Worm (Caenorhabditis elegans) whole organism, L1 larva: ENCODE data around the gene F56F10.2.

Source experiments
- C34B4.2 ChIP-seq: sonication (generic microtip); optimal IDR thresholded peaks from 2 replicates; lab custom pipeline; 2017; ENCODE audit warnings: mild to moderate bottlenecking, missing genetic modification characterization, missing compliant biosample characterization
- aly-2 ChIP-seq: fragments of 150-350 bp; optimal IDR thresholded peaks from 2 replicates; lab custom pipeline; 2014; ENCODE audit warnings: missing biosample characterization, missing genetic modification characterization
- ama-1 ChIP-seq: fragments of 150-350 bp; optimal IDR thresholded peaks from 2 replicates; lab custom pipeline; 2014
- ceh-63 ChIP-seq: fragments of 200-800 bp; sonication (Bioruptor generic); optimal IDR thresholded peaks from 2 replicates; lab custom pipeline; 2018; ENCODE audit warnings: mild to moderate bottlenecking, missing genetic modification characterization, missing compliant biosample characterization
- ceh-8 ChIP-seq: fragments of 200-800 bp; sonication (Bioruptor generic); optimal IDR thresholded peaks from 2 replicates; lab custom pipeline; 2018; ENCODE audit warnings: mild to moderate bottlenecking, missing genetic modification characterization, moderate library complexity, missing compliant biosample characterization
- ceh-82 ChIP-seq, 3 experiments: fragments of 150-350 bp in 1 of 3; sonication (generic microtip) in 2 of 3; optimal IDR thresholded peaks; 2 replicates each; lab custom pipeline; 2014 to 2017; ENCODE audit warnings: missing biosample characterization in 3 of 3, missing genetic modification characterization in 3 of 3
- dpl-1 ChIP-seq, 3 experiments: fragments of 150-350 bp in 2 of 3; sonication (generic microtip) in 1 of 3; optimal IDR thresholded peaks; 2 replicates each; lab custom pipeline; 2014 to 2017; ENCODE audit warnings: missing biosample characterization in 3 of 3, missing genetic modification characterization in 3 of 3, missing genetic modification reagents in 3 of 3
- egl-13 ChIP-seq: sonication (generic microtip); optimal IDR thresholded peaks from 2 replicates; lab custom pipeline; 2016; ENCODE audit warnings: missing genotype, missing genetic modification reagents, missing genetic modification characterization, missing compliant biosample characterization
- egl-27 ChIP-seq, 2 experiments: fragments of 150-350 bp in 1 of 2; sonication (generic microtip); optimal IDR thresholded peaks; 3 replicates each; lab custom pipeline; 2017 to 2018; ENCODE audit warnings: missing biosample characterization in 2 of 2, missing genetic modification characterization in 2 of 2, missing genetic modification reagents in 2 of 2
- ets-5 ChIP-seq: fragments of 200-800 bp; sonication (Bioruptor generic); IDR thresholded peaks from 2 replicates; pipeline ENCODE4 v1.3.6; 2022; ENCODE audit warnings: missing genetic modification characterization, missing compliant biosample characterization
- fkh-4 ChIP-seq: sonication (generic microtip); optimal IDR thresholded peaks from 2 replicates; lab custom pipeline; 2016; ENCODE audit warnings: missing compliant biosample characterization, missing genetic modification characterization, borderline replicate concordance
- fos-1 ChIP-seq: fragments of 150-350 bp; optimal IDR thresholded peaks from 2 replicates; lab custom pipeline; 2014; ENCODE audit warnings: missing biosample characterization, missing genetic modification characterization
- grh-1 ChIP-seq: fragments of 200-800 bp; sonication (Bioruptor generic); IDR thresholded peaks from 2 replicates; pipeline ENCODE4 v1.3.6; 2022; ENCODE audit warnings: missing genetic modification reagents, missing genetic modification characterization, missing compliant biosample characterization
- hlh-17 ChIP-seq: fragments of 200-800 bp; sonication (Bioruptor generic); optimal IDR thresholded peaks from 2 replicates; lab custom pipeline; 2018; ENCODE audit warnings: missing genetic modification characterization, mild to moderate bottlenecking, missing compliant biosample characterization, moderate library complexity, borderline replicate concordance
- hpl-2 ChIP-seq: fragments of 150-350 bp; optimal IDR thresholded peaks from 2 replicates; lab custom pipeline; 2014; ENCODE audit warnings: missing biosample characterization, missing genetic modification reagents, missing genetic modification characterization
- irx-1 ChIP-seq: sonication (generic microtip); optimal IDR thresholded peaks from 2 replicates; lab custom pipeline; 2016; ENCODE audit warnings: missing genetic modification characterization, missing compliant biosample characterization
- lin-13 ChIP-seq: fragments of 150-350 bp; optimal IDR thresholded peaks from 2 replicates; lab custom pipeline; 2014; ENCODE audit warnings: missing biosample characterization, missing genetic modification reagents, missing genetic modification characterization
- lin-14 ChIP-seq: fragments of 200-800 bp; sonication (Bioruptor generic); optimal IDR thresholded peaks from 2 replicates; lab custom pipeline; 2018; ENCODE audit warnings: mild to moderate bottlenecking, missing genetic modification characterization, moderate library complexity, missing compliant biosample characterization
- lin-15B ChIP-seq: fragments of 150-350 bp; sonication (generic microtip); optimal IDR thresholded peaks from 3 replicates; lab custom pipeline; 2014; ENCODE audit warnings: missing biosample characterization, missing genetic modification characterization
- mab-9 ChIP-seq: fragments of 200-800 bp; sonication (Bioruptor generic); IDR thresholded peaks from 2 replicates; pipeline ENCODE4 v1.3.6; 2022; ENCODE audit warnings: missing genetic modification reagents, missing genetic modification characterization, missing compliant biosample characterization
- mep-1 ChIP-seq: fragments of 150-350 bp; optimal IDR thresholded peaks from 2 replicates; lab custom pipeline; 2014; ENCODE audit warnings: missing biosample characterization, missing genetic modification characterization
- nhr-11 ChIP-seq: fragments of 150-350 bp; optimal IDR thresholded peaks from 2 replicates; lab custom pipeline; 2014; ENCODE audit warnings: missing biosample characterization, missing genetic modification characterization
- nhr-12 ChIP-seq: sonication (generic microtip); optimal IDR thresholded peaks from 2 replicates; lab custom pipeline; 2017; ENCODE audit warnings: missing biosample characterization, missing genetic modification characterization
- nhr-19 ChIP-seq: fragments of 200-800 bp; sonication (Bioruptor generic); conservative IDR thresholded peaks from 2 replicates; pipeline ENCODE4 v1.3.6; 2022; ENCODE audit warnings: missing genetic modification characterization, missing compliant biosample characterization
- nhr-20 ChIP-seq: sonication (generic microtip); optimal IDR thresholded peaks from 2 replicates; lab custom pipeline; 2016; ENCODE audit warnings: mild to moderate bottlenecking, missing genetic modification characterization, missing compliant biosample characterization
- nhr-47 ChIP-seq: sonication (generic microtip); optimal IDR thresholded peaks from 2 replicates; lab custom pipeline; 2016; ENCODE audit warnings: mild to moderate bottlenecking, missing genetic modification characterization, moderate library complexity, missing compliant biosample characterization
- nhr-71 ChIP-seq: sonication (generic microtip); optimal IDR thresholded peaks from 2 replicates; lab custom pipeline; 2016; ENCODE audit warnings: mild to moderate bottlenecking, missing genetic modification characterization, moderate library complexity, missing compliant biosample characterization
- nhr-76 ChIP-seq: sonication (generic microtip); optimal IDR thresholded peaks from 2 replicates; lab custom pipeline; 2017; ENCODE audit warnings: missing biosample characterization, missing genetic modification characterization
- nhr-77 ChIP-seq: fragments of 150-350 bp; optimal IDR thresholded peaks from 2 replicates; lab custom pipeline; 2014; ENCODE audit warnings: missing biosample characterization, missing genetic modification characterization
- nhr-90 ChIP-seq: sonication (generic microtip); optimal IDR thresholded peaks from 2 replicates; lab custom pipeline; 2016; ENCODE audit warnings: mild to moderate bottlenecking, missing genetic modification characterization, missing compliant biosample characterization; ENCODE audit not compliant: poor library complexity
- pag-3 ChIP-seq: sonication (generic microtip); optimal IDR thresholded peaks from 2 replicates; lab custom pipeline; 2017; ENCODE audit warnings: missing genetic modification characterization, mild to moderate bottlenecking, missing compliant biosample characterization, antibody characterized with exemption, borderline replicate concordance; ENCODE audit not compliant: insufficient read depth
- pax-3 ChIP-seq: fragments of 200-800 bp; sonication (Bioruptor generic); optimal IDR thresholded peaks from 2 replicates; lab custom pipeline; 2018; ENCODE audit warnings: mild to moderate bottlenecking, missing genetic modification characterization, moderate library complexity, missing compliant biosample characterization
- pqm-1 ChIP-seq: sonication (generic microtip); optimal IDR thresholded peaks from 3 replicates; lab custom pipeline; 2017; ENCODE audit warnings: missing biosample characterization, missing genetic modification characterization
- skn-1 ChIP-seq: fragments of 150-350 bp; optimal IDR thresholded peaks from 2 replicates; lab custom pipeline; 2014; ENCODE audit warnings: missing biosample characterization, missing genetic modification characterization
- snpc-4 ChIP-seq: fragments of 150-350 bp; optimal IDR thresholded peaks from 2 replicates; lab custom pipeline; 2014; ENCODE audit warnings: missing biosample characterization, missing genetic modification characterization
- snu-23 ChIP-seq: sonication (generic microtip); optimal IDR thresholded peaks from 2 replicates; lab custom pipeline; 2016; ENCODE audit warnings: missing genetic modification characterization, missing compliant biosample characterization
- sox-4 ChIP-seq: sonication (generic microtip); optimal IDR thresholded peaks from 2 replicates; lab custom pipeline; 2016; ENCODE audit warnings: missing genetic modification characterization, missing compliant biosample characterization
- sptf-1 ChIP-seq: fragments of 150-350 bp; optimal IDR thresholded peaks from 2 replicates; lab custom pipeline; 2014; ENCODE audit warnings: missing biosample characterization, missing genetic modification characterization
- sup-37 ChIP-seq: fragments of 200-800 bp; sonication (Bioruptor generic); optimal IDR thresholded peaks from 2 replicates; lab custom pipeline; 2018; ENCODE audit warnings: mild to moderate bottlenecking, missing genetic modification characterization, missing compliant biosample characterization
- swsn-7 ChIP-seq: sonication (generic microtip); optimal IDR thresholded peaks from 2 replicates; lab custom pipeline; 2016; ENCODE audit warnings: missing genetic modification characterization, missing compliant biosample characterization
- tbx-2 ChIP-seq: sonication (generic microtip); optimal IDR thresholded peaks from 2 replicates; lab custom pipeline; 2016; ENCODE audit warnings: missing genetic modification characterization, missing compliant biosample characterization
- unc-62 ChIP-seq: fragments of 150-350 bp; optimal IDR thresholded peaks from 2 replicates; lab custom pipeline; 2014; ENCODE audit warnings: missing biosample characterization, missing genetic modification reagents, missing genetic modification characterization
- unc-98 ChIP-seq: fragments of 200-800 bp; sonication (Bioruptor generic); IDR thresholded peaks from 2 replicates; pipeline ENCODE4 v1.3.6; 2022; ENCODE audit warnings: missing genetic modification characterization, missing compliant biosample characterization
- xbp-1 ChIP-seq: sonication (generic microtip); optimal IDR thresholded peaks from 2 replicates; lab custom pipeline; 2016; ENCODE audit warnings: missing genetic modification characterization, missing compliant biosample characterization
- ztf-4 ChIP-seq: fragments of 150-350 bp; optimal IDR thresholded peaks from 2 replicates; lab custom pipeline; 2014; ENCODE audit warnings: missing biosample characterization, missing genetic modification characterization

The F56F10.2 gene

ce11 chrX:859401-859800, at the start of gene F56F10.2:
Gene F56F10.2, plus strand, starts transcription at chrX:859615.
- TF ChIP-seq skn-1 (tag; lab: Kevin White, UChicago) (peak; percentile 44), lin-14 (GFP tag; lab: Kevin White, UChicago) (peak; percentile 72), mab-9 (GFP tag; lab: Robert Waterston, UW) (no peak), ceh-82 (tag; optimal IDR thresholded peaks at IDR 0.05; lab: Kevin White, UChicago) (peak in 2 of 3 experiments; percentile 0 to 18), snu-23 (peak; percentile 3), nhr-71 (tag; lab: Kevin White, UChicago) (peak; percentile 32), mep-1 (tag; lab: Kevin White, UChicago) (peak; percentile 5), nhr-47 (tag; lab: Kevin White, UChicago) (peak; percentile 12), pag-3 (tag; lab: Kevin White, UChicago) (no peak)

- TF ChIP-seq unc-62 (GFP tag; lab: Kevin White, UChicago) (no peak), ets-5 (GFP tag; lab: Robert Waterston, UW) (no peak), hpl-2 (GFP tag; lab: Kevin White, UChicago) (no peak), pqm-1 (no peak), tbx-2 (no peak), sptf-1 (tag; lab: Kevin White, UChicago) (no peak), grh-1 (GFP tag; lab: Robert Waterston, UW) (no peak), dpl-1 (GFP tag; optimal IDR thresholded peaks at IDR 0.05; lab: Kevin White, UChicago) (no peak), irx-1 (tag; lab: Kevin White, UChicago) (no peak), snpc-4 (tag; lab: Kevin White, UChicago) (no peak), nhr-71 (tag; lab: Kevin White, UChicago) (no peak), lin-15B (tag; lab: Kevin White, UChicago) (no peak)
Measured at ce11 chrX:810694-811093, 48.7 kb upstream of the F56F10.2 start, which contains the start of gene F25E2.2. Gene F25E2.2, minus strand, starts transcription at chrX:810794.

ce11 chrX:812264-812663, 47.2 kb upstream of the F56F10.2 start:
- TF ChIP-seq hlh-17 (no peak), nhr-76 (tag; lab: Kevin White, UChicago) (no peak), nhr-20 (no peak), tbx-2 (no peak), lin-14 (GFP tag; lab: Kevin White, UChicago) (peak; percentile 42), ets-5 (GFP tag; lab: Robert Waterston, UW) (no peak), pag-3 (tag; lab: Kevin White, UChicago) (peak; percentile 36), lin-13 (GFP tag; lab: Kevin White, UChicago) (no peak), lin-15B (tag; lab: Kevin White, UChicago) (no peak), sup-37 (GFP tag; lab: Kevin White, UChicago) (no peak), xbp-1 (no peak), snu-23 (peak; percentile 13), egl-27 (tag; optimal IDR thresholded peaks at IDR 0.05; lab: Kevin White, UChicago) (no peak), nhr-12 (no peak), fos-1 (tag; lab: Kevin White, UChicago) (no peak), sox-4 (tag; lab: Kevin White, UChicago) (no peak), hpl-2 (GFP tag; lab: Kevin White, UChicago) (no peak), aly-2 (tag; lab: Kevin White, UChicago) (no peak), ceh-8 (GFP tag; lab: Kevin White, UChicago) (no peak), ama-1 (lab: Kevin White, UChicago) (no peak), nhr-47 (tag; lab: Kevin White, UChicago) (no peak), dpl-1 (GFP tag; optimal IDR thresholded peaks at IDR 0.05; lab: Kevin White, UChicago) (no peak), snpc-4 (tag; lab: Kevin White, UChicago) (no peak), nhr-90 (tag; lab: Kevin White, UChicago) (no peak), ztf-4 (tag; lab: Kevin White, UChicago) (no peak), swsn-7 (no peak), C34B4.2 (tag; lab: Kevin White, UChicago) (no peak), skn-1 (tag; lab: Kevin White, UChicago) (no peak), nhr-77 (tag; lab: Kevin White, UChicago) (no peak), fkh-4 (no peak), unc-98 (GFP tag; lab: Robert Waterston, UW) (no peak), mab-9 (GFP tag; lab: Robert Waterston, UW) (no peak), nhr-11 (tag; lab: Kevin White, UChicago) (no peak), egl-13 (tag; lab: Kevin White, UChicago) (no peak), irx-1 (tag; lab: Kevin White, UChicago) (no peak), unc-62 (GFP tag; lab: Kevin White, UChicago) (no peak), pqm-1 (no peak), nhr-19 (0 out of 2 replicates have a peak, but pooled peaks have one; percentile 27), ceh-63 (GFP tag; lab: Kevin White, UChicago) (no peak), nhr-71 (tag; lab: Kevin White, UChicago) (peak; percentile 47), pax-3 (tag; lab: Kevin White, UChicago) (no peak)
